Fruit fly (Drosophila melanogaster) ovary, adult (tissue): ENCODE data around the gene Scp2.

Experiments used
- CG17801 ChIP-seq: fragments of 200-800 bp; optimal IDR thresholded peaks from 2 replicates; lab custom pipeline; 2019; ENCODE audit warnings: missing biosample characterization, mild to moderate bottlenecking, missing genetic modification characterization, moderate library complexity; ENCODE audit not compliant: partially characterized antibody

The Scp2 gene

DNA sequence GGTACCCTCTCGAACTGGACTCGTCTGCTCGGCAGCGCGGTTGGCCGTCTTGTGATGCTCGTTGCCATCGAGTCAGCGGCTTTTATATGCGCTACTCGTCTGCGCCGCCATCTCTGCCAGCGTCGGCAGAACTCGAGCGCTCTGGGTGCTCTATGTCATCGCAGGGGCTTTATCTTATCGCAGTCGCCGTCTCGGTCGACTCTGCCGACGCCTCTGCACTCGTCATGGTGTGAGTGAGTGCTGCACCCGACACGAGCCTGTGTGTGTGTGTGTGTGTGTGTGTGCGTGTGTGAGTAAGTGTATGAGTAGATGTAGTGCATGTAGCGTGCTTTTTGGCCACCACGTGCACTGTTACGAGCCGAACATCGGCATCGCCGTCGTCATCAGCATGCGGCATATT, at the start of gene Scp2:
Gene Scp2 (minus strand): TSS at position 59 of the 400 bp plus-strand sequence.
- TF ChIP-seq CG17801 (GFP tag; lab: Kevin White, UChicago): no peak

DNA sequence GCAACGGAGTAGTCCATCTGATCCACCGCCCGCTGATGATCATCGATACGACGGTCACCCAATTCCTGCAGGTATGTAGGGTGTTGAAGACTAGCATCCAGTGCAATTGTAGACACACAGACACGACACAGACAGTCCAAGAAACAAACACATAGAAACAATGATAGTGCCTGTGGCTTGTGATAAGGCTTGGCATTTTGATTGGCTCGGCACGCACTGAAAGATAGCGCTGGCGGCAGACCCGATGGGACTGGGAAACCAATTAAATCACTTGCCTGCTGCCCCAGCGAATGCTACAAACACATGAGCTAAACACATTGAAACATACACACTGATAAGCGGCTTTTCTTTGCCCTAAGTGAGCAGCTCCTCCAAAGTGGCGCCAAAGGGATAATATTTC, 49.2 kb upstream of the Scp2 start:
- TF ChIP-seq CG17801 (GFP tag; lab: Kevin White, UChicago): no peak

- TF ChIP-seq CG17801 (GFP tag; lab: Kevin White, UChicago): no peak
These were observed 47.1 kb upstream of the Scp2 start for dm6 chr3R:16630564-16630963.

DNA sequence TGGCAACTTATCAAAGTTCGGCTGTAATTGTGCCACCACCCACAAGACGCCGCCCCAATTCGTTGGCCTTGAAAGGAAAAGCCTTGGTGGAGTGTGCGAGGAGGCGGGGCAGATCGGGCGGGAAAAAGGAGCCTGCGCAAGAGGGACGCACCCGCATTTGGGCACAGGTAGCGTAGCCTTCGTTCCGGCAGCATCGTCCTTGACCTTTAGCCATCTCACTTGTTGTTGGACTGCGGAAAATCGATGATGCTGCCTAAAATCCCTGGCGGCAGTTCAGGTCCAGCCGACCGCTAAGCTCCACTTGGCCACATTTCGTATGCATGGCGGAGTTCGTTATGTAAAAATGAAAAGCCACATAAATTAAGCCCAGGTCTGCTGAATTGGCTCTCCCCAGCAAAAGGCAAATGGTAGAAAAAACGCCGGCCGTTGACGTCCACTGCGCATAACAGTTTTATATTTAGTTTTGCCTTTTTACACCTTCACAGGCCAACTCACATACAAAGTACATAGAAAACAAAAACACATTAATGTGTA, 43.5 kb upstream of the Scp2 start:
- no peak for TF ChIP-seq CG17801 (GFP tag; lab: Kevin White, UChicago)

- TF ChIP-seq CG17801 (GFP tag; lab: Kevin White, UChicago): no peak
These were observed 42.5 kb upstream of the Scp2 start for dm6 chr3R:16625844-16626430.

dm6 chr3R:16624750-16625549, 41.5 kb upstream of the Scp2 start, which contains the start of gene Fas1:
Fas1 (plus strand) TSS chr3R:16625238.
- TF ChIP-seq CG17801 (GFP tag; lab: Kevin White, UChicago): no peak

DNA sequence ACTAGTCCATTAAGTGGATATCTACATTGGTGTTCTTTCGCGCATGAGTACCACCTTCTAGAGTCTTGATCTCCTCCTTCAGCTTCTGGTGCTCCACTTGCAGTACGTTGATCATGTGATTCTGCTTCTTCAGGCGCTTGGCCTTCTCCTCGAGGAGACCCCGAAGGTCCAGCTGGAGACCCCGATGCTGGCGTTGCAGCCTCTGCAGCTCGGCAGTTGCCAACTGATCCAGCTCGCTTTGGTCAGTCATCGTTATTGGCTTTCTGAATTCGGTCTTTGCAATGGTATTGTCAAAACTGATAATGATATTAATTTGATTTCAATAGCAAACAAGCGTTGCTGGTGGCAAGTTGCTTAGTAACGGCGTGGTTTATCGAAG, 40.9 kb upstream of the Scp2 start, which contains the start of gene Ccdc114:
Gene Ccdc114 (minus strand): TSS at position 347 of the 379 bp plus-strand sequence.
- TF ChIP-seq CG17801 (GFP tag; lab: Kevin White, UChicago): no peak

- TF ChIP-seq CG17801 (GFP tag; lab: Kevin White, UChicago): no peak
These were observed 37.0 kb upstream of the Scp2 start, which contains the start of gene CG14893 for dm6 chr3R:16620478-16620877. CG14893 (plus strand) TSS chr3R:16620778.

DNA sequence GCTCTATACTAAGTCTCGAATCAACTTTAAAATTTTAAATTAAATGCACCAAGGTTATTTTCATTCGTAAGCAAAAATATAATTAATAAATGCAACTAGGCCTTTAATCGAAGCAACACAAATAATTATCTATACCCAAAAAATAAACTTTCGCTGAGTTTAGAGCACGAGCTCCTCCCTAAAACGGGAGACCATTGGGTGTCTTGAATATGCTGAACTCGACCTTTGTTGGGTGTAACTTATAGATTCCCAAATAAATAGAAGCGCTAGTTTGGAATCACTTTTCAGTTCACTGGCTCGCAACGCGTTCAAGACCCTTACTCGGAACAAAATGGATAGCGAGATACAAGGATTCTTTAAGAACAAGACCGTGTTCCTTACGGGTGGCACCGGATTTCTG, 34.2 kb upstream of the Scp2 start, which contains the start of gene CG17560:
Gene CG17560 (plus strand): TSS at position 301 of the 400 bp plus-strand sequence.
- TF ChIP-seq CG17801 (GFP tag; lab: Kevin White, UChicago): no peak

- no peak for TF ChIP-seq CG17801 (GFP tag; lab: Kevin White, UChicago)
These were observed 31.5 kb upstream of the Scp2 start, which contains the start of gene CG17562 for dm6 chr3R:16615009-16615408. CG17562 (plus strand) TSS chr3R:16615309.

dm6 chr3R:16614241-16614640, 30.8 kb upstream of the Scp2 start, which contains the start of gene CG10340:
CG10340 (minus strand) TSS chr3R:16614391.
- no peak for TF ChIP-seq CG17801 (GFP tag; lab: Kevin White, UChicago)

- no peak for TF ChIP-seq CG17801 (GFP tag; lab: Kevin White, UChicago)
These were observed 29.8 kb upstream of the Scp2 start, which contains the start of gene CG12783 for dm6 chr3R:16613300-16613699. CG12783 (minus strand) TSS chr3R:16613400.

DNA sequence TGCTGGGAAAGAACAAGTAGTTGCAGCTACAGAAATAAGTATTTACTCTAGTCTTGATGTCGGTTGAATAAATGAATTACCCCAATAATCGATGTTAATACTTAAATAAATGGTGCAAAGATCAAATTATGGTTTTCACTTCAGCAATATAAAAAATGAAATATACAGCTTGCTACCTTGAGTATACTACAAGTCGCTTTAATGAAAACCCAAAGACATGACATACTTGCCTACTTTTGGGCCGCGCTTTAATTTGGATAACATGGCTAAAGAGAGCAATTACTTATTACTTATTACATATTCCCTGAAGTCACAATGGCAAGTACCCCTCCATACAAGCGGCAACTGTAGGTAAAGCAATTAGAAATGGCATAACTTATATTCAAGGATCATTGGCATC, 27.8 kb upstream of the Scp2 start:
- no peak for TF ChIP-seq CG17801 (GFP tag; lab: Kevin White, UChicago)

dm6 chr3R:16608920-16609319, 25.5 kb upstream of the Scp2 start, which contains the start of gene NPF:
NPF (plus strand) TSS chr3R:16609220.
- TF ChIP-seq CG17801 (GFP tag; lab: Kevin White, UChicago): no peak

DNA sequence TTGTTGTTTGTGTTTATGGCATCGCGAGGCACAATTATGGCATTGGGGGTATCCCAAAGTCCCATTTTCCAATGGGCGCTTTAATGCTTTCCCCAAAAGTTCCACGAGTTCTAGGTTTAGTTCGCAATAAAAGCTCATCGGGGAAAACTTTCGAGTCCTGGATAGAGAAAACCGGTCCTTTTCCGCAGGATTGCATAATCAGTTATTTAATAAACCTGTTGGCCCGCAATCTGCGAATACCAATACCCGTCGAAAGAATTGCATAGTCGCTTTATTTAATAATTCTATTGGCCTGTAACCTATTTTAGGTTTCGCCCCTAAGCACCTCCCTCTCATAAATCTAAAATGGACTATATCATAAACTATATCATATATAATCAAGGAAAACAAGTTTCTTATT, 22.5 kb upstream of the Scp2 start:
- no peak for TF ChIP-seq CG17801 (GFP tag; lab: Kevin White, UChicago)
